Worm (Caenorhabditis elegans): ENCODE data around the gene ell-1.

The ell-1 gene

ce11 chrIV:4413114-4413513 is 18.9 kb downstream of the ell-1 start:
- TF ChIP-seq ztf-23 (GFP tag; IDR thresholded peaks at IDR 0.05), result no peak
- TF ChIP-seq klf-2 (GFP tag; conservative IDR thresholded peaks at IDR 0.05), result no peak
- TF ChIP-seq ref-1 (GFP tag; conservative IDR thresholded peaks at IDR 0.05), result no peak

ce11 chrIV:4422029-4422428 is 27.8 kb downstream of the ell-1 start, which contains the start of gene clec-175:
clec-175 (plus strand) TSS chrIV:4422329.
- TF ChIP-seq klf-2 (GFP tag; conservative IDR thresholded peaks at IDR 0.05), result no peak

ce11 chrIV:4423026-4423425 is 28.8 kb downstream of the ell-1 start:
- TF ChIP-seq cog-1 (tag; optimal IDR thresholded peaks at IDR 0.05) (no peak), tab-1 (GFP tag; IDR thresholded peaks at IDR 0.05) (no peak), flt-1 (GFP tag; IDR thresholded peaks at IDR 0.05) (no peak), ztf-23 (GFP tag; IDR thresholded peaks at IDR 0.05) (no peak), med-1 (GFP tag; optimal IDR thresholded peaks at IDR 0.05; ENCODE audit: insufficient read depth) (no peak), ref-1 (GFP tag; conservative IDR thresholded peaks at IDR 0.05) (no peak), T22C8.4 (GFP tag; IDR thresholded peaks at IDR 0.05) (no peak), klf-2 (GFP tag; conservative IDR thresholded peaks at IDR 0.05) (no peak), ztf-29 (GFP tag; IDR thresholded peaks at IDR 0.05) (no peak)

- no peak for TF ChIP-seq med-1 (GFP tag; optimal IDR thresholded peaks at IDR 0.05; ENCODE audit: insufficient read depth)
- TF ChIP-seq ztf-23 (GFP tag; IDR thresholded peaks at IDR 0.05), result no peak
- no peak for TF ChIP-seq ztf-29 (GFP tag; IDR thresholded peaks at IDR 0.05)
- no peak for TF ChIP-seq ref-1 (GFP tag; conservative IDR thresholded peaks at IDR 0.05)
- TF ChIP-seq T22C8.4 (GFP tag; IDR thresholded peaks at IDR 0.05), result no peak
- TF ChIP-seq tab-1 (GFP tag; IDR thresholded peaks at IDR 0.05), result no peak
- TF ChIP-seq klf-2 (GFP tag; conservative IDR thresholded peaks at IDR 0.05), result no peak
These were observed 29.7 kb downstream of the ell-1 start for ce11 chrIV:4423885-4424284.

ce11 chrIV:4429901-4430300 is 35.7 kb downstream of the ell-1 start, which contains the start of the genes str-185 and R08C7.5:
str-185 (minus strand) TSS chrIV:4430001.
R08C7.5 (plus strand) TSS chrIV:4430229.
- TF ChIP-seq ztf-29 (GFP tag; IDR thresholded peaks at IDR 0.05), result no peak
- TF ChIP-seq klf-2 (GFP tag; conservative IDR thresholded peaks at IDR 0.05), result no peak
- no peak for TF ChIP-seq med-1 (GFP tag; optimal IDR thresholded peaks at IDR 0.05; ENCODE audit: insufficient read depth)
- no peak for TF ChIP-seq ztf-23 (GFP tag; IDR thresholded peaks at IDR 0.05)
- no peak for TF ChIP-seq ref-1 (GFP tag; conservative IDR thresholded peaks at IDR 0.05)

ce11 chrIV:4434441-4435084 is 40.4 kb downstream of the ell-1 start, which contains the start of the genes R08C7.8 and R08C7.4:
R08C7.8 (minus strand) TSS chrIV:4434541.
R08C7.4 (plus strand) TSS chrIV:4435034.
- TF ChIP-seq ztf-29 (GFP tag; IDR thresholded peaks at IDR 0.05), result no peak
- no peak for TF ChIP-seq flt-1 (GFP tag; IDR thresholded peaks at IDR 0.05)
- no peak for TF ChIP-seq ztf-23 (GFP tag; IDR thresholded peaks at IDR 0.05)
- TF ChIP-seq tab-1 (GFP tag; IDR thresholded peaks at IDR 0.05), result no peak
- no peak for TF ChIP-seq cog-1 (tag; optimal IDR thresholded peaks at IDR 0.05)
- no peak for TF ChIP-seq ref-1 (GFP tag; conservative IDR thresholded peaks at IDR 0.05)
- TF ChIP-seq klf-2 (GFP tag; conservative IDR thresholded peaks at IDR 0.05), result no peak
- no peak for TF ChIP-seq T22C8.4 (GFP tag; IDR thresholded peaks at IDR 0.05)
- no peak for TF ChIP-seq med-1 (GFP tag; optimal IDR thresholded peaks at IDR 0.05; ENCODE audit: insufficient read depth)

- TF ChIP-seq T22C8.4 (GFP tag; IDR thresholded peaks at IDR 0.05) (no peak), ztf-23 (GFP tag; IDR thresholded peaks at IDR 0.05) (no peak), klf-2 (GFP tag; conservative IDR thresholded peaks at IDR 0.05) (no peak), flt-1 (GFP tag; IDR thresholded peaks at IDR 0.05) (no peak), ref-1 (GFP tag; conservative IDR thresholded peaks at IDR 0.05) (no peak), med-1 (GFP tag; optimal IDR thresholded peaks at IDR 0.05; ENCODE audit: insufficient read depth) (no peak), tab-1 (GFP tag; IDR thresholded peaks at IDR 0.05) (no peak), ztf-29 (GFP tag; IDR thresholded peaks at IDR 0.05) (no peak), cog-1 (tag; optimal IDR thresholded peaks at IDR 0.05) (no peak)
These were observed 43.6 kb downstream of the ell-1 start for ce11 chrIV:4437825-4438224.

ce11 chrIV:4439190-4439589 is 45.0 kb downstream of the ell-1 start, which contains the start of gene fbxb-74:
fbxb-74 (minus strand) TSS chrIV:4439290.
- TF ChIP-seq ztf-29 (GFP tag; IDR thresholded peaks at IDR 0.05) (no peak), ref-1 (GFP tag; conservative IDR thresholded peaks at IDR 0.05) (no peak), cog-1 (tag; optimal IDR thresholded peaks at IDR 0.05) (no peak), klf-2 (GFP tag; conservative IDR thresholded peaks at IDR 0.05) (no peak)

ce11 chrIV:4441077-4441476 is 46.9 kb downstream of the ell-1 start, which contains the start of gene fbxb-75:
fbxb-75 (minus strand) TSS chrIV:4441177.
- TF ChIP-seq ref-1 (GFP tag; conservative IDR thresholded peaks at IDR 0.05) (no peak), flt-1 (GFP tag; IDR thresholded peaks at IDR 0.05) (no peak), T22C8.4 (GFP tag; IDR thresholded peaks at IDR 0.05) (no peak)

- no peak for TF ChIP-seq tab-1 (GFP tag; IDR thresholded peaks at IDR 0.05)
- peak; percentile 80 for TF ChIP-seq flt-1 (GFP tag; IDR thresholded peaks at IDR 0.05)
- TF ChIP-seq ref-1 (GFP tag; conservative IDR thresholded peaks at IDR 0.05), result no peak
- TF ChIP-seq ztf-23 (GFP tag; IDR thresholded peaks at IDR 0.05), result 0 out of 2 replicates have a peak, but pooled peaks have one; percentile 54
- TF ChIP-seq cog-1 (tag; optimal IDR thresholded peaks at IDR 0.05), result peak; percentile 32
- TF ChIP-seq ztf-29 (GFP tag; IDR thresholded peaks at IDR 0.05), result no peak
These were observed 51.6 kb downstream of the ell-1 start, which contains the start of the genes wapl-1 and htz-1 for ce11 chrIV:4445711-4446290. wapl-1 (minus strand) TSS chrIV:4445740. htz-1 (plus strand) TSS chrIV:4446216.
